Worm (Caenorhabditis elegans): ENCODE data around the gene T01B7.9.
A peak's percentile ranks its signal among the peaks of the same experiment; 100 is the strongest.

T01B7.9 gene

ce11 chrII:8746298-8746775 is 19.7 kb upstream of the T01B7.9 start (continued):
- no peak for TF ChIP-seq unc-39 (tag; optimal IDR thresholded peaks at IDR 0.05)
- no peak for TF ChIP-seq lin-1 (GFP tag; IDR thresholded peaks at IDR 0.05)
- no peak for TF ChIP-seq spr-1 (tag; optimal IDR thresholded peaks at IDR 0.05)
- no peak for TF ChIP-seq unc-62 (GFP tag; optimal IDR thresholded peaks at IDR 0.05 in 1 of 2)
- no peak for TF ChIP-seq unc-62 (tag; optimal IDR thresholded peaks at IDR 0.05)
- peak; percentile 64 for TF ChIP-seq T26A8.4 (GFP tag; IDR thresholded peaks at IDR 0.05)
- no peak for TF ChIP-seq zag-1 (tag; optimal IDR thresholded peaks at IDR 0.05)
- TF ChIP-seq hlh-30 (tag; optimal IDR thresholded peaks at IDR 0.05; ENCODE audit: insufficient read depth), result no peak
- no peak for TF ChIP-seq fkh-10 (GFP tag; optimal IDR thresholded peaks at IDR 0.05)
- TF ChIP-seq nhr-111 (GFP tag; optimal IDR thresholded peaks at IDR 0.05), result peak; percentile 77
- no peak for TF ChIP-seq F44E2.7 (GFP tag; IDR thresholded peaks at IDR 0.05)
- TF ChIP-seq madf-9 (GFP tag; conservative IDR thresholded peaks at IDR 0.05), result no peak; the same call in 1 of the 2 replicates
- no peak for TF ChIP-seq nhr-77 (tag; optimal IDR thresholded peaks at IDR 0.05)
- TF ChIP-seq ZK337.2 (GFP tag; IDR thresholded peaks at IDR 0.05), result 0 out of 2 replicates have a peak, but pooled peaks have one; percentile 1
- no peak for TF ChIP-seq ctbp-1 (GFP tag; IDR thresholded peaks at IDR 0.05)
- peak; percentile 10; the same call in 1 of the 2 replicates for TF ChIP-seq dmd-6 (GFP tag; IDR thresholded peaks at IDR 0.05)
- peak in 1 of 2 experiments; percentile 63; a peak in 1 of 4 replicates for TF ChIP-seq madf-5 (GFP tag; IDR thresholded peaks at IDR 0.05)
- TF ChIP-seq ama-1 (optimal IDR thresholded peaks at IDR 0.05), result peak; percentile 96
- peak; percentile 32 for TF ChIP-seq mes-2 (tag; optimal IDR thresholded peaks at IDR 0.05; ENCODE audit: poor library complexity, severe bottlenecking)
- no peak for TF ChIP-seq ztf-11 (tag; optimal IDR thresholded peaks at IDR 0.05)
- no peak for TF ChIP-seq dpl-1 (GFP tag; optimal IDR thresholded peaks at IDR 0.05)
- TF ChIP-seq F37D6.2 (tag; optimal IDR thresholded peaks at IDR 0.05), result no peak
- TF ChIP-seq hlh-11 (tag; optimal IDR thresholded peaks at IDR 0.05), result no peak
- TF ChIP-seq dve-1 (tag; optimal IDR thresholded peaks at IDR 0.05; ENCODE audit: insufficient read depth), result no peak
- no peak for TF ChIP-seq spr-3 (GFP tag; optimal IDR thresholded peaks at IDR 0.05)
- TF ChIP-seq unc-130 (GFP tag; optimal IDR thresholded peaks at IDR 0.05), result no peak
- no peak for TF ChIP-seq nhr-10 (tag; optimal IDR thresholded peaks at IDR 0.05)
- peak in 1 of 2 experiments; percentile 13 for TF ChIP-seq hif-1 (tag; optimal IDR thresholded peaks at IDR 0.05)
- TF ChIP-seq ceh-62 (tag; optimal IDR thresholded peaks at IDR 0.05), result no peak
- TF ChIP-seq mdl-1 (tag; optimal IDR thresholded peaks at IDR 0.05), result no peak
- peak; percentile 50; the same call in 1 of the 2 replicates for TF ChIP-seq lim-7 (GFP tag; IDR thresholded peaks at IDR 0.05)
- no peak for TF ChIP-seq nhr-48 (tag; optimal IDR thresholded peaks at IDR 0.05)
- TF ChIP-seq daf-16 (GFP tag; optimal IDR thresholded peaks at IDR 0.05), result no peak
- peak; percentile 7 for TF ChIP-seq daf-16 (tag; optimal IDR thresholded peaks at IDR 0.05)
- no peak for TF ChIP-seq egl-27 (tag; optimal IDR thresholded peaks at IDR 0.05)
- no peak for TF ChIP-seq nhr-102 (tag; optimal IDR thresholded peaks at IDR 0.05)
- TF ChIP-seq nhr-6 (tag; optimal IDR thresholded peaks at IDR 0.05), result no peak
- no peak for TF ChIP-seq zip-2 (tag; optimal IDR thresholded peaks at IDR 0.05)
- TF ChIP-seq dmd-9 (GFP tag; IDR thresholded peaks at IDR 0.05), result no peak
- TF ChIP-seq F49E8.2 (tag; optimal IDR thresholded peaks at IDR 0.05; ENCODE audit: borderline replicate concordance), result no peak
- no peak for TF ChIP-seq tag-97 (GFP tag; IDR thresholded peaks at IDR 0.05)
- TF ChIP-seq set-16 (GFP tag; IDR thresholded peaks at IDR 0.05), result no peak
- TF ChIP-seq R02D3.7 (tag; optimal IDR thresholded peaks at IDR 0.05), result no peak
- peak; percentile 71 for TF ChIP-seq nhr-25 (tag; optimal IDR thresholded peaks at IDR 0.05; ENCODE audit: borderline replicate concordance, insufficient read depth)
- TF ChIP-seq arid-1 (GFP tag; conservative IDR thresholded peaks at IDR 0.05), result 0 out of 2 replicates have a peak, but pooled peaks have one; percentile 37
- no peak for TF ChIP-seq saeg-2 (GFP tag; IDR thresholded peaks at IDR 0.05)
- TF ChIP-seq T20F7.1 (GFP tag; optimal IDR thresholded peaks at IDR 0.05), result peak; percentile 35
- TF ChIP-seq sdz-12 (GFP tag; optimal IDR thresholded peaks at IDR 0.05), result peak; percentile 74
- no peak for TF ChIP-seq fos-1 (tag; optimal IDR thresholded peaks at IDR 0.05)
- no peak for TF ChIP-seq nhr-28 (tag; optimal IDR thresholded peaks at IDR 0.05)
- no peak for TF ChIP-seq ceh-32 (tag; optimal IDR thresholded peaks at IDR 0.05; ENCODE audit: poor library complexity)

Data from whole organism, L4 larva.